Fruit fly (Drosophila melanogaster) S2 (cell line): ENCODE measurements around the gene ex.
A peak's percentile ranks its signal among the peaks of the same experiment; 100 is the strongest.
"Not testable (repeated sequence)": the region's sequence is repeated elsewhere in the genome, so short reads cannot be mapped to it uniquely, and the experiment has no call there.

ENCODE experiments used
- CG8478 ChIP-seq: fragments of >200 bp; optimal IDR thresholded peaks from 2 replicates; lab custom pipeline; 2018
- CTCF ChIP-seq, 2 experiments: fragments of >200 bp; optimal IDR thresholded peaks; 2 replicates each; lab custom pipeline; 2018

Gene ex

dm6 chr2L:441927-442691, 11.1 kb downstream of the ex start:
- no peak for TF ChIP-seq CG8478 (lab: Kevin White, UChicago)
- TF ChIP-seq CTCF (optimal IDR thresholded peaks at IDR 0.05; lab: Kevin White, UChicago) = no peak

dm6 chr2L:447124-447523, 16.1 kb downstream of the ex start:
- TF ChIP-seq CTCF (optimal IDR thresholded peaks at IDR 0.05; lab: Kevin White, UChicago) (no peak), CG8478 (lab: Kevin White, UChicago) (no peak)

dm6 chr2L:451705-452472, 20.9 kb downstream of the ex start:
- TF ChIP-seq CTCF (optimal IDR thresholded peaks at IDR 0.05; lab: Kevin White, UChicago) (no peak), CG8478 (lab: Kevin White, UChicago) (no peak)

dm6 chr2L:452872-453271, 21.8 kb downstream of the ex start, which contains the start of the genes crq and shv:
TSS of gene crq (minus strand) at chr2L:453024.
TSS of gene shv (plus strand) at chr2L:453108.
- TF ChIP-seq CTCF (optimal IDR thresholded peaks at IDR 0.05; lab: Kevin White, UChicago) = peak in 1 of 2 experiments; percentile 39
- TF ChIP-seq CG8478 (lab: Kevin White, UChicago) = no peak

- not testable (repeated sequence) for TF ChIP-seq CG8478 (lab: Kevin White, UChicago); CTCF (optimal IDR thresholded peaks at IDR 0.05; lab: Kevin White, UChicago)
Measured at dm6 chr2L:455274-455673, 24.2 kb downstream of the ex start, which contains the start of gene CG4133. TSS of gene CG4133 (plus strand) at chr2L:455531.

- TF ChIP-seq CTCF (optimal IDR thresholded peaks at IDR 0.05; lab: Kevin White, UChicago) (no peak), CG8478 (lab: Kevin White, UChicago) (no peak)
Measured at dm6 chr2L:455738-456137, 24.7 kb downstream of the ex start.

dm6 chr2L:467683-468082, 36.7 kb downstream of the ex start:
- no peak for TF ChIP-seq CG8478 (lab: Kevin White, UChicago)
- TF ChIP-seq CTCF (optimal IDR thresholded peaks at IDR 0.05; lab: Kevin White, UChicago) = no peak

dm6 chr2L:468745-469358, 37.8 kb downstream of the ex start:
- TF ChIP-seq CG8478 (lab: Kevin White, UChicago) (no peak), CTCF (optimal IDR thresholded peaks at IDR 0.05; lab: Kevin White, UChicago) (no peak)

- no peak for TF ChIP-seq CTCF (optimal IDR thresholded peaks at IDR 0.05; lab: Kevin White, UChicago)
- no peak for TF ChIP-seq CG8478 (lab: Kevin White, UChicago)
Measured at dm6 chr2L:469912-470311, 38.9 kb downstream of the ex start.

- TF ChIP-seq CTCF (optimal IDR thresholded peaks at IDR 0.05; lab: Kevin White, UChicago) (no peak), CG8478 (lab: Kevin White, UChicago) (no peak)
Measured at dm6 chr2L:470336-470934, 39.4 kb downstream of the ex start.

dm6 chr2L:471021-471479, 40.0 kb downstream of the ex start:
- TF ChIP-seq CG8478 (lab: Kevin White, UChicago) (no peak), CTCF (optimal IDR thresholded peaks at IDR 0.05; lab: Kevin White, UChicago) (no peak)

- no peak for TF ChIP-seq CG8478 (lab: Kevin White, UChicago)
- TF ChIP-seq CTCF (optimal IDR thresholded peaks at IDR 0.05; lab: Kevin White, UChicago) = no peak
Measured at dm6 chr2L:472073-472590, 41.1 kb downstream of the ex start, which contains the start of gene CG4297. TSS of gene CG4297 (minus strand) at chr2L:472200.

- no peak for TF ChIP-seq CTCF (optimal IDR thresholded peaks at IDR 0.05; lab: Kevin White, UChicago)
- no peak for TF ChIP-seq CG8478 (lab: Kevin White, UChicago)
Measured at dm6 chr2L:472829-473228, 41.8 kb downstream of the ex start, which contains the start of gene MED15. TSS of gene MED15 (plus strand) at chr2L:473013.

- TF ChIP-seq CTCF (optimal IDR thresholded peaks at IDR 0.05; lab: Kevin White, UChicago) = no peak
Measured at dm6 chr2L:475920-476319, 44.9 kb downstream of the ex start, which contains the start of gene ush. TSS of gene ush (plus strand) at chr2L:476220.
